Worm (Caenorhabditis elegans): ENCODE results near the gene R12B2.2.

DNA sequence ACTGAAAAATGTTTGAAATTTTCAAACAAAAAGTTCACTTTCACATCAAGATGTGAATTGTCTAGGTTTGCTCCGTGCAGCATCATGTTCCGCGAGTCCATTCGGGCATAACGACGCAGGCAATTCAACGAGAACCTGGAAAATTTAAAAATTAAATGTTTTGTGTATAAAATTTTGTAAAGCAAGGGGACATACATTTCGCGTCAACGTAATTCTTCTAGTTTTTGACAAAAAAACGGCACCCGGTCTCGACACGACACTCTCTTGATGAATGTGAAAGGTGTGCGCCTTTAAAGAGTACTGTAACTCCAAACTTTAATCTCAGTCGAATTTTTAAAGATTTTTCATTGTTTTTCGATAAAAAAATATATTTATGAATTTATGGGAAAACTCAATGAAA is 27.2 kb downstream of the R12B2.2 start, which contains the start of gene R12B2.6:
- TF ChIP-seq gei-8 (GFP tag; optimal IDR thresholded peaks at IDR 0.05) (no peak), arid-1 (GFP tag; conservative IDR thresholded peaks at IDR 0.05) (no peak)

Measured in whole organism, L4 larva.